Worm (Caenorhabditis elegans): ENCODE measurements around the gene vglu-2.
A peak's percentile ranks its signal among the peaks of the same experiment; 100 is the strongest.

DNA sequence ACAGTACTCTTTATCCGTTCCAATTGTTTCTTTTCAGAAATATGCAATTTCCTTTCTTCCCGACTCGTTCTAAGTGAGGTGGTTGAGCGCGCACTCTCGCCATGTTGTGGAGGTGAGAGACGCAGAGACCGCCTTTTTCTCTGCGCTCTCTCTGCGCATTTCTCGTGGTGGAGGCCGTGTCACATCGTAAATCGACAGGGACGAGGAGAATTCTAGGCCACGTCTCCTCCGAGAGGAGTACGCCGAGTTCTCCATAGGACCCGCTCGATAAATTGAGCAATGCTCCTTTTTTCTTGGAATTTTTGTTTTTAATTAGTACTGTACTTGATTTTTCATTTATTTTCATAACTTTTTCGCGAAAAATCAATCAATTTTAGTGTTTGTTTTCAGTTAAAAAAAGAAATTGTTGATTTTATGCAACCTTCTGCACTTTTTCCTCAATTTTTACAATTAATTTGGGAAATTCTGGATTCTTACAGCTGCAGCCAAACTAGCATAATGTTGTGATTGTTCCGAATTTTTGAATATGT lies 24.1 kb upstream of the vglu-2 start, which contains the start of gene cnk-1:
- TF ChIP-seq med-1 (GFP tag; optimal IDR thresholded peaks at IDR 0.05; ENCODE audit: insufficient read depth), result no peak
- peak; percentile 86 for TF ChIP-seq klf-2 (GFP tag; conservative IDR thresholded peaks at IDR 0.05)
- peak; percentile 91 for TF ChIP-seq ztf-23 (GFP tag; IDR thresholded peaks at IDR 0.05)
- TF ChIP-seq ztf-29 (GFP tag; IDR thresholded peaks at IDR 0.05), result peak; percentile 15; the same call in 1 of the 2 replicates
- peak; percentile 85 for TF ChIP-seq flt-1 (GFP tag; IDR thresholded peaks at IDR 0.05)

Data from whole organism, midembryonic.